Fruit fly (Drosophila melanogaster) whole organism, embryonic: ENCODE measurements around the gene Gyc89Da.

Experiments
- Atf3 ChIP-seq: fragments of 200-800 bp; sonication (Bioruptor generic); optimal IDR thresholded peaks from 3 replicates; lab custom pipeline; 2016; ENCODE audit warnings: missing biosample characterization, missing genetic modification characterization
- CG12236 ChIP-seq: fragments of 200-800 bp; sonication (Bioruptor generic); optimal IDR thresholded peaks from 2 replicates; lab custom pipeline; 2016; ENCODE audit warnings: missing biosample characterization, missing genetic modification characterization
- CG15696 ChIP-seq: fragments of 200-800 bp; sonication (Bioruptor generic); optimal IDR thresholded peaks from 2 replicates; lab custom pipeline; 2019; ENCODE audit warnings: missing biosample characterization, mild to moderate bottlenecking, missing genetic modification characterization, moderate library complexity
- CG2199 ChIP-seq: fragments of 200-800 bp; sonication (Bioruptor generic); IDR thresholded peaks from 3 replicates; pipeline ENCODE4 v1.3.6; 2022; ENCODE audit warnings: missing biosample characterization, missing genetic modification characterization
- CG31365 ChIP-seq: fragments of 200-800 bp; sonication (Bioruptor generic); optimal IDR thresholded peaks from 2 replicates; lab custom pipeline; 2018; ENCODE audit warnings: missing biosample characterization, mild to moderate bottlenecking, missing genetic modification characterization
- CG7928 ChIP-seq: fragments of 200-800 bp; sonication (Bioruptor generic); optimal IDR thresholded peaks from 2 replicates; lab custom pipeline; 2017; ENCODE audit warnings: missing biosample characterization, mild to moderate bottlenecking, missing genetic modification characterization
- CG9817 ChIP-seq: fragments of 200-800 bp; sonication (Bioruptor generic); optimal IDR thresholded peaks from 2 replicates; lab custom pipeline; 2018; ENCODE audit warnings: missing biosample characterization, mild to moderate bottlenecking, missing genetic modification characterization, moderate library complexity
- Camta ChIP-seq: fragments of 200-800 bp; sonication (Bioruptor generic); optimal IDR thresholded peaks from 2 replicates; lab custom pipeline; 2016; ENCODE audit warnings: missing biosample characterization, missing genetic modification characterization
- Spps ChIP-seq: fragments of 200-800 bp; sonication (Bioruptor generic); optimal IDR thresholded peaks from 2 replicates; lab custom pipeline; 2018; ENCODE audit warnings: missing biosample characterization, mild to moderate bottlenecking, missing genetic modification characterization
- danr ChIP-seq: fragments of 200-800 bp; sonication (Bioruptor generic); IDR thresholded peaks from 2 replicates; pipeline ENCODE4 v1.3.6; 2022; ENCODE audit warnings: missing biosample characterization, missing genetic modification characterization
- gt ChIP-seq: fragments of 200-800 bp; sonication (Bioruptor generic); IDR thresholded peaks from 2 replicates; pipeline ENCODE4 v1.3.6; 2022; ENCODE audit warnings: missing biosample characterization, missing genetic modification characterization
- pb ChIP-seq: fragments of 200-800 bp; sonication (Bioruptor generic); optimal IDR thresholded peaks from 3 replicates; lab custom pipeline; 2016; ENCODE audit warnings: missing biosample characterization, missing genetic modification characterization
- toy ChIP-seq: fragments of 200-800 bp; sonication (Bioruptor generic); IDR thresholded peaks from 2 replicates; pipeline ENCODE4 v1.3.6; 2022; ENCODE audit warnings: missing biosample characterization, missing genetic modification characterization

The Gyc89Da gene

dm6 chr3R:16524593-16525111 lies 52.3 kb downstream of the Gyc89Da start (continued):
- TF ChIP-seq CG12236 (GFP tag; lab: Kevin White, UChicago) (peak; percentile 66), gt (GFP tag; lab: Robert Waterston, UW) (no peak), CG31365 (tag; lab: Kevin White, UChicago) (no peak), Spps (tag; lab: Kevin White, UChicago) (peak; percentile 91), Camta (GFP tag; lab: Kevin White, UChicago) (peak; percentile 56), toy (GFP tag; lab: Robert Waterston, UW) (no peak), CG2199 (no peak), CG7928 (GFP tag; lab: Kevin White, UChicago) (no peak), Atf3 (GFP tag; lab: Kevin White, UChicago) (no peak), CG15696 (tag; lab: Kevin White, UChicago) (peak; percentile 86), danr (GFP tag; lab: Robert Waterston, UW) (no peak), CG9817 (tag; lab: Kevin White, UChicago) (no peak), pb (GFP tag; lab: Kevin White, UChicago) (no peak)
